Worm (Caenorhabditis elegans) whole organism, L3 larva: ENCODE data around the gene rla-2.

Experiments
- ceh-82 ChIP-seq: fragments of 150-350 bp; optimal IDR thresholded peaks from 2 replicates; lab custom pipeline; 2014; ENCODE audit warnings: missing biosample characterization, missing genetic modification characterization
- egl-27 ChIP-seq: sonication (generic microtip); optimal IDR thresholded peaks from 4 replicates; lab custom pipeline; 2017; ENCODE audit warnings: missing biosample characterization, missing genetic modification reagents, missing genetic modification characterization
- elt-1 ChIP-seq: fragments of 150-350 bp; optimal IDR thresholded peaks from 2 replicates; lab custom pipeline; 2014; ENCODE audit warnings: missing biosample characterization, missing genetic modification characterization
- elt-3 ChIP-seq, 3 experiments: fragments of 150-350 bp in 1 of 3; sonication (generic microtip) in 2 of 3; optimal IDR thresholded peaks; 2 replicates in 2 of 3; 4 replicates in 1 of 3; lab custom pipeline; 2014 to 2017; ENCODE audit warnings: missing biosample characterization in 3 of 3, missing genetic modification characterization in 3 of 3
- nhr-11 ChIP-seq: fragments of 150-350 bp; optimal IDR thresholded peaks from 2 replicates; lab custom pipeline; 2014; ENCODE audit warnings: missing biosample characterization, missing genetic modification characterization
- nhr-12 ChIP-seq: fragments of 150-350 bp; optimal IDR thresholded peaks from 2 replicates; lab custom pipeline; 2014; ENCODE audit warnings: missing biosample characterization, missing genetic modification characterization
- nhr-23 ChIP-seq: fragments of 150-350 bp; optimal IDR thresholded peaks from 2 replicates; lab custom pipeline; 2014; ENCODE audit warnings: missing biosample characterization, missing genetic modification reagents, missing genetic modification characterization
- nhr-237 ChIP-seq: fragments of 150-350 bp; optimal IDR thresholded peaks from 2 replicates; lab custom pipeline; 2014; ENCODE audit warnings: missing biosample characterization, missing genetic modification characterization
- nhr-76 ChIP-seq: fragments of 150-350 bp; sonication (generic microtip); optimal IDR thresholded peaks from 5 replicates; lab custom pipeline; 2014; ENCODE audit warnings: missing biosample characterization, missing genetic modification characterization
- unc-39 ChIP-seq: sonication (generic microtip); optimal IDR thresholded peaks from 4 replicates; lab custom pipeline; 2017; ENCODE audit warnings: missing biosample characterization, missing genetic modification characterization
- unc-62 ChIP-seq: fragments of 150-350 bp; sonication (generic microtip); optimal IDR thresholded peaks from 4 replicates; lab custom pipeline; 2014; ENCODE audit warnings: missing biosample characterization, missing genetic modification reagents, missing genetic modification characterization
- ztf-11 ChIP-seq: fragments of 150-350 bp; optimal IDR thresholded peaks from 2 replicates; lab custom pipeline; 2014; ENCODE audit warnings: missing biosample characterization, missing genetic modification characterization

- no peak for TF ChIP-seq nhr-237 (tag; lab: Kevin White, UChicago)
- TF ChIP-seq nhr-11 (tag; lab: Kevin White, UChicago), result no peak
- no peak for TF ChIP-seq elt-1 (tag; lab: Kevin White, UChicago)
- no peak for TF ChIP-seq nhr-76 (tag; lab: Kevin White, UChicago)
- no peak for TF ChIP-seq egl-27
- no peak for TF ChIP-seq nhr-23
- no peak for TF ChIP-seq ceh-82 (tag; lab: Kevin White, UChicago)
- TF ChIP-seq ztf-11, result no peak
- no peak for TF ChIP-seq elt-3 (tag; optimal IDR thresholded peaks at IDR 0.05; lab: Kevin White, UChicago)
- TF ChIP-seq nhr-12 (tag; lab: Kevin White, UChicago), result no peak
- TF ChIP-seq unc-39 (tag; lab: Kevin White, UChicago), result no peak
- no peak for TF ChIP-seq unc-62 (GFP tag; lab: Kevin White, UChicago)
These were observed 804 bp downstream of the rla-2 start, which contains the start of gene agt-1 for ce11 chrIV:13369120-13369842.
